Worm (Caenorhabditis elegans) whole organism, midembryonic: ENCODE data around the gene srt-17.

Experiments
- T22C8.4 ChIP-seq: fragments of 200-800 bp; sonication (Bioruptor generic); IDR thresholded peaks from 2 replicates; pipeline ENCODE4 v1.3.6; 2022; ENCODE audit warnings: missing genetic modification characterization, missing compliant biosample characterization
- cog-1 ChIP-seq: sonication (generic microtip); optimal IDR thresholded peaks from 2 replicates; lab custom pipeline; 2016; ENCODE audit warnings: missing genetic modification characterization, missing compliant biosample characterization
- flt-1 ChIP-seq: fragments of 200-800 bp; sonication (Bioruptor generic); IDR thresholded peaks from 2 replicates; pipeline ENCODE4 v1.3.6; 2022; ENCODE audit warnings: missing genetic modification characterization, missing compliant biosample characterization
- klf-2 ChIP-seq: fragments of 200-800 bp; sonication (Bioruptor generic); conservative IDR thresholded peaks from 2 replicates; pipeline ENCODE4 v1.3.6; 2022; ENCODE audit warnings: missing genetic modification reagents, missing genetic modification characterization, missing compliant biosample characterization
- med-1 ChIP-seq: sonication (generic microtip); optimal IDR thresholded peaks from 2 replicates; lab custom pipeline; 2017; ENCODE audit warnings: missing genetic modification characterization, mild to moderate bottlenecking, missing compliant biosample characterization, antibody characterized with exemption, missing genetic modification reagents; ENCODE audit not compliant: insufficient read depth
- ref-1 ChIP-seq: fragments of 200-800 bp; sonication (Bioruptor generic); conservative IDR thresholded peaks from 2 replicates; pipeline ENCODE4 v1.3.6; 2022; ENCODE audit warnings: missing genetic modification reagents, missing genetic modification characterization, missing compliant biosample characterization
- tab-1 ChIP-seq: fragments of 200-800 bp; sonication (Bioruptor generic); IDR thresholded peaks from 2 replicates; pipeline ENCODE4 v1.3.6; 2022; ENCODE audit warnings: missing genetic modification characterization, missing compliant biosample characterization
- ztf-23 ChIP-seq: fragments of 200-800 bp; sonication (Bioruptor generic); IDR thresholded peaks from 2 replicates; pipeline ENCODE4 v1.3.6; 2022; ENCODE audit warnings: missing genetic modification reagents, missing genetic modification characterization, missing compliant biosample characterization
- ztf-29 ChIP-seq: fragments of 200-800 bp; sonication (Bioruptor generic); IDR thresholded peaks from 2 replicates; pipeline ENCODE4 v1.3.6; 2022; ENCODE audit warnings: missing genetic modification reagents, missing genetic modification characterization, missing compliant biosample characterization

srt-17 gene

ce11 chrV:652940-653339 lies 28.1 kb upstream of the srt-17 start, which contains the start of gene srj-5:
TSS of gene srj-5 (minus strand) at chrV:653040.
- TF ChIP-seq med-1 (GFP tag; lab: Kevin White, UChicago), result no peak
- no peak for TF ChIP-seq cog-1 (tag; lab: Kevin White, UChicago)
- TF ChIP-seq flt-1 (GFP tag; lab: Robert Waterston, UW), result no peak
- TF ChIP-seq ref-1 (GFP tag; lab: Robert Waterston, UW), result no peak
- no peak for TF ChIP-seq T22C8.4 (GFP tag; lab: Robert Waterston, UW)
- no peak for TF ChIP-seq ztf-29 (GFP tag; lab: Robert Waterston, UW)
- TF ChIP-seq tab-1, result no peak
- no peak for TF ChIP-seq klf-2 (GFP tag; lab: Robert Waterston, UW)
- TF ChIP-seq ztf-23, result no peak

ce11 chrV:646888-647287 lies 22.1 kb upstream of the srt-17 start, which contains the start of gene ugt-42:
TSS of gene ugt-42 (plus strand) at chrV:647188.
- TF ChIP-seq T22C8.4 (GFP tag; lab: Robert Waterston, UW), result no peak
- no peak for TF ChIP-seq med-1 (GFP tag; lab: Kevin White, UChicago)
- no peak for TF ChIP-seq flt-1 (GFP tag; lab: Robert Waterston, UW)
- TF ChIP-seq tab-1, result no peak
- TF ChIP-seq cog-1 (tag; lab: Kevin White, UChicago), result no peak
- no peak for TF ChIP-seq ztf-29 (GFP tag; lab: Robert Waterston, UW)
- TF ChIP-seq ztf-23, result no peak
- no peak for TF ChIP-seq klf-2 (GFP tag; lab: Robert Waterston, UW)
- TF ChIP-seq ref-1 (GFP tag; lab: Robert Waterston, UW), result no peak

ce11 chrV:646129-646528 lies 21.3 kb upstream of the srt-17 start, which contains the start of gene F48G7.12:
TSS of gene F48G7.12 (minus strand) at chrV:646229.
- TF ChIP-seq ztf-29 (GFP tag; lab: Robert Waterston, UW) (no peak), flt-1 (GFP tag; lab: Robert Waterston, UW) (no peak), cog-1 (tag; lab: Kevin White, UChicago) (no peak), ztf-23 (no peak), ref-1 (GFP tag; lab: Robert Waterston, UW) (no peak), tab-1 (no peak), T22C8.4 (GFP tag; lab: Robert Waterston, UW) (no peak), med-1 (GFP tag; lab: Kevin White, UChicago) (no peak), klf-2 (GFP tag; lab: Robert Waterston, UW) (no peak)

ce11 chrV:642750-643149 lies 17.9 kb upstream of the srt-17 start, which contains the start of gene nhr-190:
TSS of gene nhr-190 (minus strand) at chrV:642924.
- TF ChIP-seq tab-1 (no peak), flt-1 (GFP tag; lab: Robert Waterston, UW) (no peak), ref-1 (GFP tag; lab: Robert Waterston, UW) (no peak), cog-1 (tag; lab: Kevin White, UChicago) (no peak), T22C8.4 (GFP tag; lab: Robert Waterston, UW) (no peak), ztf-23 (no peak), med-1 (GFP tag; lab: Kevin White, UChicago) (no peak), ztf-29 (GFP tag; lab: Robert Waterston, UW) (no peak)

ce11 chrV:638328-638727 lies 13.5 kb upstream of the srt-17 start, which contains the start of gene srj-37:
TSS of gene srj-37 (plus strand) at chrV:638628.
- TF ChIP-seq med-1 (GFP tag; lab: Kevin White, UChicago) (no peak), cog-1 (tag; lab: Kevin White, UChicago) (no peak), klf-2 (GFP tag; lab: Robert Waterston, UW) (no peak), ztf-29 (GFP tag; lab: Robert Waterston, UW) (no peak), ztf-23 (no peak), flt-1 (GFP tag; lab: Robert Waterston, UW) (no peak), T22C8.4 (GFP tag; lab: Robert Waterston, UW) (no peak), tab-1 (no peak), ref-1 (GFP tag; lab: Robert Waterston, UW) (no peak)

- no peak for TF ChIP-seq flt-1 (GFP tag; lab: Robert Waterston, UW)
- no peak for TF ChIP-seq klf-2 (GFP tag; lab: Robert Waterston, UW)
- TF ChIP-seq tab-1, result no peak
- no peak for TF ChIP-seq ztf-29 (GFP tag; lab: Robert Waterston, UW)
- TF ChIP-seq ztf-23, result no peak
- no peak for TF ChIP-seq T22C8.4 (GFP tag; lab: Robert Waterston, UW)
- no peak for TF ChIP-seq med-1 (GFP tag; lab: Kevin White, UChicago)
- TF ChIP-seq ref-1 (GFP tag; lab: Robert Waterston, UW), result no peak
- TF ChIP-seq cog-1 (tag; lab: Kevin White, UChicago), result no peak
Measured at ce11 chrV:636281-636680, 11.5 kb upstream of the srt-17 start, which contains the start of gene pals-31. TSS of gene pals-31 (plus strand) at chrV:636581.

- TF ChIP-seq tab-1 (no peak), cog-1 (tag; lab: Kevin White, UChicago) (no peak), ztf-29 (GFP tag; lab: Robert Waterston, UW) (no peak), ztf-23 (no peak), ref-1 (GFP tag; lab: Robert Waterston, UW) (no peak), flt-1 (GFP tag; lab: Robert Waterston, UW) (no peak), klf-2 (GFP tag; lab: Robert Waterston, UW) (no peak)
Measured at ce11 chrV:635630-636029, 10.8 kb upstream of the srt-17 start.

ce11 chrV:634855-635254 lies 10.0 kb upstream of the srt-17 start, which contains the start of gene F48G7.10:
TSS of gene F48G7.10 (minus strand) at chrV:634955.
- TF ChIP-seq ztf-29 (GFP tag; lab: Robert Waterston, UW), result no peak
- TF ChIP-seq cog-1 (tag; lab: Kevin White, UChicago), result no peak
- no peak for TF ChIP-seq klf-2 (GFP tag; lab: Robert Waterston, UW)
- TF ChIP-seq ref-1 (GFP tag; lab: Robert Waterston, UW), result no peak
- no peak for TF ChIP-seq tab-1
- TF ChIP-seq T22C8.4 (GFP tag; lab: Robert Waterston, UW), result no peak
- no peak for TF ChIP-seq flt-1 (GFP tag; lab: Robert Waterston, UW)
- TF ChIP-seq ztf-23, result no peak
- TF ChIP-seq med-1 (GFP tag; lab: Kevin White, UChicago), result no peak

- TF ChIP-seq ztf-23, result no peak
- TF ChIP-seq ztf-29 (GFP tag; lab: Robert Waterston, UW), result no peak
Measured at ce11 chrV:631832-632231, 7.0 kb upstream of the srt-17 start.
